Comparison of ENCODE assay signal across 4 fruit fly cellular contexts in the genomic region with DNA sequence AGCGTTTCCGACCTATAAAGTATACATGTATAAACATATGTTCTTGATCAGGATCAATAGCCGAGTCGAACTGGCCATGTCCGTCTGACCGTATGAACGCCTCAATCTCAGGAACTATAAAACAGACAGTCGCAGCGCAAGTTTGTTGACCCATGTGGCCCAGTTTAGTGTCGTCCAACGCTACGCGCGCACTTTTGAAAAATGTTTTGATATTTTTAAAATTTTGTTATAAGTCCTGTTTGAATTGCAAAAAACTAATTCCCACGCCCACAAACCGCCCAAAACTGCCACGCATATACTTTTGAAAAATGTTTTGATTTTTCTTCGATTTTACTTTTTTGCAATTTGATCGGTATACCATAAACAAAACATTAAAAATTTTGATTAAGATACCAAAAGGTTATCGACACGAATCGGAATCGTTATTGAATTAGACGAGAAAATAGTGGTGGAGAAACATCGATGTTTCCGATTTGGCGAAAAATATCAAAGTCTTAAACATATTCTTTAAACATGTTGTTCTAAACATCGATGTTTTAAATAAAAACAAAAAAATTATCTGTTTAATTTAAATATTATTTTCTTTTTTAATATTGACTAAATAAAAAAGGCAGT.
A peak's percentile ranks its signal among the peaks of the same experiment; 100 is the strongest.
TF ChIP-seq lines count a peak whose summit lies in the region.

No protein-coding gene starts in this region.

- no peak for TF ChIP-seq CTCF in whole organism, embryonic (GFP tag; optimal IDR thresholded peaks at IDR 0.05; lab: Kevin White, UChicago)

TF ChIP-seq in whole organism, adult, 20 proteins besides CTCF, POLR2A, EP300 and RAD21:
- TF ChIP-seq Hr96 (GFP tag; optimal IDR thresholded peaks at IDR 0.05; lab: Kevin White, UChicago) (no peak), bab1 (GFP tag; optimal IDR thresholded peaks at IDR 0.05; lab: Kevin White, UChicago) (peak; percentile 14)

TF ChIP-seq in whole organism, embryonic, 481 proteins besides CTCF, POLR2A, EP300 and RAD21 (continues in another document):
- TF ChIP-seq stwl (tag; optimal IDR thresholded peaks at IDR 0.05; lab: Kevin White, UChicago) (no peak), pzg (GFP tag; optimal IDR thresholded peaks at IDR 0.05; lab: Kevin White, UChicago) (peak; percentile 14), CG7963 (GFP tag; IDR thresholded peaks at IDR 0.05; lab: Robert Waterston, UW; ENCODE audit: partially characterized antibody) (0 out of 3 replicates have a peak, but pooled peaks have one; percentile 34), CG18262 (tag; optimal IDR thresholded peaks at IDR 0.05; lab: Kevin White, UChicago) (peak; percentile 19), CG2116 (GFP tag; optimal IDR thresholded peaks at IDR 0.05; lab: Kevin White, UChicago) (peak; percentile 37), Dll (GFP tag; IDR thresholded peaks at IDR 0.05; lab: Robert Waterston, UW; ENCODE audit: partially characterized antibody) (peak; percentile 51; the same call in 1 of the 4 replicates), CG30431 (GFP tag; optimal IDR thresholded peaks at IDR 0.05; lab: Kevin White, UChicago) (no peak), Elba2 (GFP tag; optimal IDR thresholded peaks at IDR 0.05; lab: Kevin White, UChicago) (no peak), lola (GFP tag; optimal IDR thresholded peaks at IDR 0.05; lab: Kevin White, UChicago) (peak in 1 of 3 experiments; percentile 25), CG11456 (GFP tag; IDR thresholded peaks at IDR 0.05; lab: Robert Waterston, UW) (no peak), Usf (GFP tag; optimal IDR thresholded peaks at IDR 0.05; lab: Kevin White, UChicago) (no peak), Opbp (GFP tag; IDR thresholded peaks at IDR 0.05; lab: Robert Waterston, UW; ENCODE audit: partially characterized antibody) (peak; percentile 35; the same call in 1 of the 3 replicates), E2f2 (GFP tag; IDR thresholded peaks at IDR 0.05; lab: Robert Waterston, UW) (peak; percentile 81), CG12659 (GFP tag; optimal IDR thresholded peaks at IDR 0.05; lab: Kevin White, UChicago) (peak; percentile 46), CG1603 (tag; optimal IDR thresholded peaks at IDR 0.05; lab: Kevin White, UChicago) (peak; percentile 1), hbn (GFP tag; IDR thresholded peaks at IDR 0.05; lab: Robert Waterston, UW; ENCODE audit: partially characterized antibody) (peak; percentile 30; the same call in 1 of the 2 replicates), yki (optimal IDR thresholded peaks at IDR 0.05; lab: Kevin White, UChicago) (no peak), CG9437 (GFP tag; optimal IDR thresholded peaks at IDR 0.05; lab: Kevin White, UChicago) (peak; percentile 14), Sry-δ (GFP tag; optimal IDR thresholded peaks at IDR 0.05; lab: Kevin White, UChicago) (peak; percentile 21), CG13894 (tag; optimal IDR thresholded peaks at IDR 0.05; lab: Kevin White, UChicago) (no peak), Dp (GFP tag; optimal IDR thresholded peaks at IDR 0.05; lab: Kevin White, UChicago) (peak; percentile 69), bbx (GFP tag; IDR thresholded peaks at IDR 0.05; lab: Robert Waterston, UW; ENCODE audit: partially characterized antibody) (peak; percentile 17; the same call in 1 of the 2 replicates), unc-4 (GFP tag; IDR thresholded peaks at IDR 0.05; lab: Robert Waterston, UW; ENCODE audit: partially characterized antibody) (0 out of 2 replicates have a peak, but pooled peaks have one; percentile 7), CG32532 (GFP tag; IDR thresholded peaks at IDR 0.05; lab: Robert Waterston, UW) (no peak)

TF ChIP-seq in whole organism, prepupa, 60 proteins besides CTCF, POLR2A, EP300 and RAD21:
- TF ChIP-seq eg (GFP tag; IDR thresholded peaks at IDR 0.05; lab: Robert Waterston, UW) (0 out of 3 replicates have a peak, but pooled peaks have one; percentile 8), CG6808 (GFP tag; optimal IDR thresholded peaks at IDR 0.05; lab: Kevin White, UChicago) (no peak), CG11762 (GFP tag; optimal IDR thresholded peaks at IDR 0.05; lab: Kevin White, UChicago; ENCODE audit: insufficient read depth) (no peak)

TF ChIP-seq in whole organism, pupa, 21 proteins besides CTCF, POLR2A, EP300 and RAD21:
- TF ChIP-seq fd96Ca (GFP tag; IDR thresholded peaks at IDR 0.05; lab: Robert Waterston, UW) (no peak), D1 (tag; optimal IDR thresholded peaks at IDR 0.05; lab: Kevin White, UChicago) (no peak), Pif1A (GFP tag; optimal IDR thresholded peaks at IDR 0.05; lab: Kevin White, UChicago) (no peak), CG10348 (GFP tag; IDR thresholded peaks at IDR 0.05; lab: Robert Waterston, UW) (no peak), CG8301 (tag; optimal IDR thresholded peaks at IDR 0.05; lab: Kevin White, UChicago) (no peak), CG15710 (tag; optimal IDR thresholded peaks at IDR 0.05; lab: Kevin White, UChicago) (no peak), CG8159 (tag; optimal IDR thresholded peaks at IDR 0.05; lab: Kevin White, UChicago) (no peak), CG32121 (GFP tag; IDR thresholded peaks at IDR 0.05; lab: Robert Waterston, UW) (no peak), CG13204 (GFP tag; optimal IDR thresholded peaks at IDR 0.05; lab: Kevin White, UChicago) (no peak), CG12605 (GFP tag; IDR thresholded peaks at IDR 0.05; lab: Robert Waterston, UW) (0 out of 2 replicates have a peak, but pooled peaks have one; percentile 9), Ets98B (GFP tag; IDR thresholded peaks at IDR 0.05; lab: Robert Waterston, UW) (no peak), Pif1B (GFP tag; optimal IDR thresholded peaks at IDR 0.05; lab: Kevin White, UChicago) (no peak), EcR (GFP tag; optimal IDR thresholded peaks at IDR 0.05; lab: Kevin White, UChicago) (peak; percentile 92), CG9948 (tag; optimal IDR thresholded peaks at IDR 0.05; lab: Kevin White, UChicago) (no peak), CG14655 (GFP tag; optimal IDR thresholded peaks at IDR 0.05; lab: Kevin White, UChicago) (no peak), CG34367 (tag; optimal IDR thresholded peaks at IDR 0.05; lab: Kevin White, UChicago) (no peak), gl (tag; optimal IDR thresholded peaks at IDR 0.05; lab: Kevin White, UChicago) (no peak)
